Fruit fly (Drosophila melanogaster) whole organism, prepupa: Measurements from ENCODE around the gene CG12502.

Source experiments
- CG10631 ChIP-seq: fragments of 200-800 bp; sonication (Bioruptor generic); optimal IDR thresholded peaks from 2 replicates; lab custom pipeline; 2016; ENCODE audit warnings: missing biosample characterization, missing genetic modification characterization
- CG10669 ChIP-seq: fragments of 200-800 bp; sonication (Bioruptor generic); optimal IDR thresholded peaks from 3 replicates; lab custom pipeline; 2018; ENCODE audit warnings: missing biosample characterization, mild to moderate bottlenecking, missing genetic modification characterization, moderate library complexity
- CG11294 ChIP-seq: fragments of 200-800 bp; sonication (Bioruptor generic); IDR thresholded peaks from 2 replicates; pipeline ENCODE4 v1.3.6; 2022; ENCODE audit warnings: missing biosample characterization, missing genetic modification characterization
- CG15336 ChIP-seq: fragments of 200-800 bp; sonication (Bioruptor generic); IDR thresholded peaks from 2 replicates; pipeline ENCODE4 v1.3.6; 2022; ENCODE audit warnings: missing biosample characterization, missing genetic modification characterization
- CG1621 ChIP-seq: fragments of 200-800 bp; sonication (Bioruptor generic); optimal IDR thresholded peaks from 3 replicates; lab custom pipeline; 2018; ENCODE audit warnings: missing biosample characterization, mild to moderate bottlenecking, missing genetic modification characterization
- CG16779 ChIP-seq: fragments of 200-800 bp; sonication (Bioruptor generic); optimal IDR thresholded peaks from 3 replicates; lab custom pipeline; 2017; ENCODE audit warnings: missing biosample characterization, mild to moderate bottlenecking, missing genetic modification characterization
- CG31627 ChIP-seq: fragments of 200-800 bp; sonication (Bioruptor generic); optimal IDR thresholded peaks from 3 replicates; lab custom pipeline; 2016; ENCODE audit warnings: missing biosample characterization, missing genetic modification characterization
- CG32006 ChIP-seq: fragments of 200-800 bp; sonication (Bioruptor generic); optimal IDR thresholded peaks from 3 replicates; lab custom pipeline; 2017; ENCODE audit warnings: missing biosample characterization, mild to moderate bottlenecking, missing genetic modification characterization
- CG34406 ChIP-seq: fragments of 200-800 bp; sonication (Bioruptor generic); optimal IDR thresholded peaks from 3 replicates; lab custom pipeline; 2016; ENCODE audit warnings: missing biosample characterization, missing genetic modification characterization
- CG3919 ChIP-seq: fragments of 200-800 bp; sonication (Bioruptor generic); optimal IDR thresholded peaks from 3 replicates; lab custom pipeline; 2016; ENCODE audit warnings: missing biosample characterization, missing genetic modification characterization
- CG6163 ChIP-seq: fragments of 200-800 bp; sonication (Bioruptor generic); IDR thresholded peaks from 3 replicates; pipeline ENCODE4 v1.3.6; 2022; ENCODE audit warnings: missing biosample characterization, missing genetic modification characterization
- CG6276 ChIP-seq: fragments of 200-800 bp; sonication (Bioruptor generic); optimal IDR thresholded peaks from 2 replicates; lab custom pipeline; 2017; ENCODE audit warnings: missing biosample characterization, mild to moderate bottlenecking, missing genetic modification characterization
- CG6792 ChIP-seq: fragments of 200-800 bp; sonication (Bioruptor generic); optimal IDR thresholded peaks from 3 replicates; lab custom pipeline; 2016; ENCODE audit warnings: missing biosample characterization, missing genetic modification characterization
- CG6854 ChIP-seq: fragments of 200-800 bp; sonication (Bioruptor generic); optimal IDR thresholded peaks from 2 replicates; lab custom pipeline; 2017; ENCODE audit warnings: missing biosample characterization, mild to moderate bottlenecking, missing genetic modification characterization
- CG8119 ChIP-seq: fragments of 200-800 bp; sonication (Bioruptor generic); IDR thresholded peaks from 3 replicates; pipeline ENCODE4 v1.3.6; 2022; ENCODE audit warnings: missing biosample characterization, missing genetic modification characterization
- CG8319 ChIP-seq: fragments of 200-800 bp; sonication (Bioruptor generic); optimal IDR thresholded peaks from 3 replicates; lab custom pipeline; 2016; ENCODE audit warnings: missing biosample characterization, missing genetic modification characterization
- CG8632 ChIP-seq: fragments of 200-800 bp; sonication (Bioruptor generic); optimal IDR thresholded peaks from 3 replicates; lab custom pipeline; 2016; ENCODE audit warnings: missing biosample characterization, missing genetic modification characterization
- Eip75B ChIP-seq: fragments of 200-800 bp; sonication (Bioruptor generic); optimal IDR thresholded peaks from 3 replicates; lab custom pipeline; 2016; ENCODE audit warnings: missing biosample characterization, missing genetic modification characterization
- Eip93F ChIP-seq: fragments of 200-800 bp; sonication (Bioruptor generic); optimal IDR thresholded peaks from 2 replicates; lab custom pipeline; 2016; ENCODE audit warnings: missing biosample characterization, mild to moderate bottlenecking, missing genetic modification characterization
- Ets96B ChIP-seq: fragments of 200-800 bp; optimal IDR thresholded peaks from 2 replicates; lab custom pipeline; 2019; ENCODE audit warnings: missing biosample characterization, mild to moderate bottlenecking, missing genetic modification characterization, moderate library complexity
- Gug ChIP-seq: fragments of 200-800 bp; sonication (Bioruptor generic); IDR thresholded peaks from 2 replicates; pipeline ENCODE4 v1.3.6; 2022; ENCODE audit warnings: missing biosample characterization, missing genetic modification characterization
- Hr38 ChIP-seq: sonication (Bioruptor generic); optimal IDR thresholded peaks from 2 replicates; lab custom pipeline; 2016; ENCODE audit warnings: missing biosample characterization, missing genetic modification characterization
- Hr39 ChIP-seq: fragments of 200-800 bp; sonication (Bioruptor generic); optimal IDR thresholded peaks from 2 replicates; lab custom pipeline; 2016; ENCODE audit warnings: missing biosample characterization, missing genetic modification characterization
- Hr4 ChIP-seq: fragments of 200-800 bp; sonication (Bioruptor generic); optimal IDR thresholded peaks from 3 replicates; lab custom pipeline; 2016; ENCODE audit warnings: missing biosample characterization, missing genetic modification characterization
- Lpt ChIP-seq: fragments of 200-800 bp; sonication (Bioruptor generic); optimal IDR thresholded peaks from 3 replicates; lab custom pipeline; 2016; ENCODE audit warnings: missing biosample characterization, missing genetic modification characterization
- Met ChIP-seq: fragments of 200-800 bp; sonication (Bioruptor generic); optimal IDR thresholded peaks from 3 replicates; lab custom pipeline; 2016; ENCODE audit warnings: missing biosample characterization, missing genetic modification characterization
- OdsH ChIP-seq: fragments of 200-800 bp; sonication (Bioruptor generic); optimal IDR thresholded peaks from 3 replicates; lab custom pipeline; 2016; ENCODE audit warnings: missing biosample characterization, missing genetic modification characterization
- Smox ChIP-seq: fragments of 200-800 bp; sonication (Bioruptor generic); optimal IDR thresholded peaks from 3 replicates; lab custom pipeline; 2016; ENCODE audit warnings: missing biosample characterization, missing genetic modification characterization
- Sox102F ChIP-seq: fragments of 200-800 bp; sonication (Bioruptor generic); optimal IDR thresholded peaks from 2 replicates; lab custom pipeline; 2016; ENCODE audit warnings: missing biosample characterization, mild to moderate bottlenecking, missing genetic modification characterization
- Sox14 ChIP-seq: fragments of 200-800 bp; sonication (Bioruptor generic); optimal IDR thresholded peaks from 3 replicates; lab custom pipeline; 2016; ENCODE audit warnings: missing biosample characterization, missing genetic modification characterization
- Sox15 ChIP-seq: fragments of 200-800 bp; sonication (Bioruptor generic); optimal IDR thresholded peaks from 3 replicates; lab custom pipeline; 2016; ENCODE audit warnings: missing biosample characterization, missing genetic modification characterization
- achi ChIP-seq: fragments of 200-800 bp; sonication (Bioruptor generic); optimal IDR thresholded peaks from 3 replicates; lab custom pipeline; 2016; ENCODE audit warnings: missing biosample characterization, missing genetic modification characterization
- acj6 ChIP-seq: fragments of 200-800 bp; sonication (Bioruptor generic); optimal IDR thresholded peaks from 3 replicates; lab custom pipeline; 2016; ENCODE audit warnings: missing biosample characterization, missing genetic modification characterization
- dac ChIP-seq: fragments of 200-800 bp; sonication (Bioruptor generic); optimal IDR thresholded peaks from 2 replicates; lab custom pipeline; 2017; ENCODE audit warnings: missing biosample characterization, mild to moderate bottlenecking, missing genetic modification characterization
- dsx ChIP-seq: fragments of 200-800 bp; optimal IDR thresholded peaks from 3 replicates; lab custom pipeline; 2019; ENCODE audit warnings: missing biosample characterization, mild to moderate bottlenecking, missing genetic modification characterization, moderate library complexity; ENCODE audit not compliant: poor library complexity, severe bottlenecking
- eg ChIP-seq: fragments of 200-800 bp; sonication (Bioruptor generic); IDR thresholded peaks from 3 replicates; pipeline ENCODE4 v1.3.6; 2022; ENCODE audit warnings: missing biosample characterization, missing genetic modification characterization
- esn ChIP-seq: fragments of 200-800 bp; sonication (Bioruptor generic); optimal IDR thresholded peaks from 2 replicates; lab custom pipeline; 2016; ENCODE audit warnings: missing biosample characterization, mild to moderate bottlenecking, missing genetic modification characterization, moderate library complexity
- fd59A ChIP-seq: fragments of 200-800 bp; sonication (Bioruptor generic); optimal IDR thresholded peaks from 2 replicates; lab custom pipeline; 2017; ENCODE audit warnings: missing biosample characterization, mild to moderate bottlenecking, missing genetic modification characterization, missing genetic modification reagents
- fd85E ChIP-seq: fragments of 200-800 bp; sonication (Bioruptor generic); optimal IDR thresholded peaks from 3 replicates; lab custom pipeline; 2016; ENCODE audit warnings: missing biosample characterization, missing genetic modification characterization
- fkh ChIP-seq: fragments of 200-800 bp; sonication (Bioruptor generic); optimal IDR thresholded peaks from 3 replicates; lab custom pipeline; 2017; ENCODE audit warnings: missing biosample characterization, mild to moderate bottlenecking, missing genetic modification characterization, moderate library complexity
- lz ChIP-seq: fragments of 200-800 bp; sonication (Bioruptor generic); optimal IDR thresholded peaks from 3 replicates; lab custom pipeline; 2016; ENCODE audit warnings: missing biosample characterization, missing genetic modification characterization
- pdm3 ChIP-seq: fragments of 200-800 bp; sonication (Bioruptor generic); optimal IDR thresholded peaks from 3 replicates; lab custom pipeline; 2016; ENCODE audit warnings: missing biosample characterization, missing genetic modification characterization
- salr ChIP-seq, 2 experiments: fragments of 200-800 bp; sonication (Bioruptor generic); optimal IDR thresholded peaks; 3 replicates each; lab custom pipeline; 2016 to 2018; ENCODE audit warnings: missing biosample characterization in 2 of 2, missing genetic modification characterization in 2 of 2, mild to moderate bottlenecking in 1 of 2
- spab ChIP-seq: fragments of 200-800 bp; sonication (Bioruptor generic); optimal IDR thresholded peaks from 2 replicates; lab custom pipeline; 2017; ENCODE audit warnings: missing biosample characterization, mild to moderate bottlenecking, missing genetic modification characterization, missing genetic modification reagents
- ss ChIP-seq, 2 experiments: fragments of 200-800 bp; sonication (Bioruptor generic); optimal IDR thresholded peaks; 2 replicates in 1 of 2; 3 replicates in 1 of 2; lab custom pipeline; 2017 to 2018; ENCODE audit warnings: mild to moderate bottlenecking in 2 of 2, missing biosample characterization in 2 of 2, missing genetic modification characterization in 2 of 2, moderate library complexity in 1 of 2
- svp ChIP-seq: fragments of 200-800 bp; sonication (Bioruptor generic); peaks from one replicate; lab custom pipeline; 2016; ENCODE audit warnings: missing biosample characterization, missing genetic modification characterization
- topi ChIP-seq: fragments of 200-800 bp; sonication (Bioruptor generic); optimal IDR thresholded peaks from 3 replicates; lab custom pipeline; 2016; ENCODE audit warnings: missing biosample characterization, missing genetic modification characterization
- vri ChIP-seq: fragments of 200-800 bp; sonication (Bioruptor generic); optimal IDR thresholded peaks from 3 replicates; lab custom pipeline; 2016; ENCODE audit warnings: missing biosample characterization, mild to moderate bottlenecking, missing genetic modification characterization

The CG12502 gene

dm6 chr3L:882892-883255, 17.7 kb downstream of the CG12502 start:
- TF ChIP-seq Eip93F (GFP tag; lab: Kevin White, UChicago) (no peak), CG32006 (GFP tag; lab: Kevin White, UChicago) (no peak), Lpt (GFP tag; lab: Kevin White, UChicago) (no peak)
- TF ChIP-seq, all 60 proteins: peak for 0

- TF ChIP-seq Sox102F (no peak), Sox14 (GFP tag; lab: Kevin White, UChicago) (peak; percentile 86), CG6854 (GFP tag; lab: Kevin White, UChicago) (no peak)
Observed at dm6 chr3L:883786-884185, 18.6 kb downstream of the CG12502 start.

dm6 chr3L:884239-884638, 19.0 kb downstream of the CG12502 start:
- no peak for TF ChIP-seq CG34406 (GFP tag; lab: Kevin White, UChicago)
- no peak for TF ChIP-seq fd85E (GFP tag; lab: Kevin White, UChicago)
- no peak for TF ChIP-seq CG16779 (tag; lab: Kevin White, UChicago)
- peak; percentile 35 for TF ChIP-seq achi (GFP tag; lab: Kevin White, UChicago)
- TF ChIP-seq salr (GFP tag; optimal IDR thresholded peaks at IDR 0.05; lab: Kevin White, UChicago), result no peak
- TF ChIP-seq Met (GFP tag; lab: Kevin White, UChicago), result no peak
- no peak for TF ChIP-seq spab (GFP tag; lab: Kevin White, UChicago)
- TF ChIP-seq Smox, result no peak
- TF ChIP-seq Sox102F, result no peak
- no peak for TF ChIP-seq Hr4 (GFP tag; lab: Kevin White, UChicago)
- TF ChIP-seq eg, result peak; percentile 54; the same call in 2 of the 3 replicates
- no peak for TF ChIP-seq CG15336 (GFP tag; lab: Robert Waterston, UW)
- no peak for TF ChIP-seq OdsH (GFP tag; lab: Kevin White, UChicago)
- no peak for TF ChIP-seq pdm3 (GFP tag; lab: Kevin White, UChicago)
- no peak for TF ChIP-seq Hr39 (GFP tag; lab: Kevin White, UChicago)
- TF ChIP-seq CG8319, result no peak
- TF ChIP-seq vri (GFP tag; lab: Kevin White, UChicago), result no peak
- TF ChIP-seq dsx (GFP tag; lab: Kevin White, UChicago), result no peak
- 0 out of 3 replicates have a peak, but pooled peaks have one; percentile 12 for TF ChIP-seq CG6163 (GFP tag; lab: Robert Waterston, UW)
- no peak for TF ChIP-seq CG1621 (tag; lab: Kevin White, UChicago)
- no peak for TF ChIP-seq CG8119
- no peak for TF ChIP-seq CG6276 (GFP tag; lab: Kevin White, UChicago)
- TF ChIP-seq Eip93F (GFP tag; lab: Kevin White, UChicago), result no peak
- TF ChIP-seq fd59A (GFP tag; lab: Kevin White, UChicago), result no peak
- TF ChIP-seq CG3919, result peak; percentile 25
- TF ChIP-seq CG10631 (GFP tag; lab: Kevin White, UChicago), result no peak
- peak; percentile 15 for TF ChIP-seq topi (GFP tag; lab: Kevin White, UChicago)
- TF ChIP-seq CG8632 (GFP tag; lab: Kevin White, UChicago), result no peak
- TF ChIP-seq Gug (GFP tag; lab: Robert Waterston, UW), result 0 out of 2 replicates have a peak, but pooled peaks have one; percentile 15
- TF ChIP-seq dac, result no peak
- TF ChIP-seq fkh (GFP tag; lab: Kevin White, UChicago), result no peak
- TF ChIP-seq Eip75B (GFP tag; lab: Kevin White, UChicago), result no peak
- TF ChIP-seq ss (GFP tag; optimal IDR thresholded peaks at IDR 0.05; lab: Kevin White, UChicago), result no peak
- TF ChIP-seq Ets96B (tag; lab: Kevin White, UChicago), result peak; percentile 30
- TF ChIP-seq lz (GFP tag; lab: Kevin White, UChicago), result no peak
- TF ChIP-seq CG10669 (GFP tag; lab: Kevin White, UChicago), result peak; percentile 22
- no peak for TF ChIP-seq CG6854 (GFP tag; lab: Kevin White, UChicago)
- TF ChIP-seq CG6792 (GFP tag; lab: Kevin White, UChicago), result no peak
- no peak for TF ChIP-seq CG31627 (GFP tag; lab: Kevin White, UChicago)
- TF ChIP-seq esn, result no peak
- no peak for TF ChIP-seq Hr38 (GFP tag; lab: Kevin White, UChicago)
- no peak; the same call in 1 of the 2 replicates for TF ChIP-seq CG11294 (GFP tag; lab: Robert Waterston, UW)
- peak; percentile 54 for TF ChIP-seq svp (GFP tag; lab: Kevin White, UChicago)
- TF ChIP-seq acj6 (GFP tag; lab: Kevin White, UChicago), result no peak
- no peak for TF ChIP-seq Sox14 (GFP tag; lab: Kevin White, UChicago)
- no peak for TF ChIP-seq Sox15 (GFP tag; lab: Kevin White, UChicago)
